Worm (Caenorhabditis elegans) whole organism, late embryonic: Measurements from ENCODE around the gene vps-8.

Experiments
- F13H6.1 ChIP-seq: sonication (generic microtip); optimal IDR thresholded peaks from 2 replicates; lab custom pipeline; 2016; ENCODE audit warnings: missing genetic modification characterization, missing compliant biosample characterization
- ceh-18 ChIP-seq: sonication (generic microtip); optimal IDR thresholded peaks from 2 replicates; lab custom pipeline; 2016; ENCODE audit warnings: missing genetic modification characterization, missing compliant biosample characterization
- ceh-9 ChIP-seq: sonication (generic microtip); optimal IDR thresholded peaks from 2 replicates; lab custom pipeline; 2016; ENCODE audit warnings: mild to moderate bottlenecking, missing genetic modification characterization, inconsistent platforms, missing compliant biosample characterization
- hlh-6 ChIP-seq: sonication (generic microtip); optimal IDR thresholded peaks from 2 replicates; lab custom pipeline; 2016; ENCODE audit warnings: missing genotype, missing genetic modification characterization, missing compliant biosample characterization
- nfya-1 ChIP-seq: sonication (generic microtip); optimal IDR thresholded peaks from 2 replicates; lab custom pipeline; 2017; ENCODE audit warnings: missing genetic modification characterization, mild to moderate bottlenecking, missing compliant biosample characterization, antibody characterized with exemption, moderate library complexity
- pag-3 ChIP-seq: sonication (generic microtip); optimal IDR thresholded peaks from 2 replicates; lab custom pipeline; 2016; ENCODE audit warnings: missing compliant biosample characterization, missing genetic modification characterization, borderline replicate concordance
- pha-4 ChIP-seq: fragments of 150-350 bp; optimal IDR thresholded peaks from 2 replicates; lab custom pipeline; 2018; ENCODE audit warnings: missing biosample characterization, missing genetic modification reagents, missing genetic modification characterization
- unc-42 ChIP-seq: sonication (generic microtip); optimal IDR thresholded peaks from 2 replicates; lab custom pipeline; 2016; ENCODE audit warnings: missing genotype, missing genetic modification characterization, missing compliant biosample characterization

ce11 chrIV:12274365-12274764, 1.4 kb downstream of the vps-8 start:
- TF ChIP-seq ceh-9 (tag; lab: Kevin White, UChicago) (no peak), pag-3 (tag; lab: Kevin White, UChicago) (no peak), pha-4 (tag; lab: Kevin White, UChicago) (no peak), nfya-1 (tag; lab: Kevin White, UChicago) (no peak), F13H6.1 (tag; lab: Kevin White, UChicago) (no peak), ceh-18 (tag; lab: Kevin White, UChicago) (no peak), hlh-6 (no peak), unc-42 (tag; lab: Kevin White, UChicago) (no peak)
